Fruit fly (Drosophila melanogaster) whole organism, adult: ENCODE measurements around the gene CG8677.

ENCODE experiments used
- CG11617 ChIP-seq: fragments of 200-800 bp; sonication (Bioruptor generic); optimal IDR thresholded peaks from 2 replicates; lab custom pipeline; 2017; ENCODE audit warnings: mild to moderate bottlenecking, missing biosample characterization, missing genetic modification reagents, missing genetic modification characterization
- CG12768 ChIP-seq: fragments of 200-800 bp; sonication (Bioruptor generic); optimal IDR thresholded peaks from 2 replicates; lab custom pipeline; 2017; ENCODE audit warnings: missing biosample characterization, missing genetic modification characterization, mild to moderate bottlenecking, moderate library complexity, missing genetic modification reagents
- CG14711 ChIP-seq: fragments of 200-800 bp; sonication (Bioruptor generic); optimal IDR thresholded peaks from 2 replicates; lab custom pipeline; 2018; ENCODE audit warnings: missing biosample characterization, mild to moderate bottlenecking, missing genetic modification characterization, moderate library complexity
- CG1620 ChIP-seq: fragments of 200-800 bp; sonication (Bioruptor generic); optimal IDR thresholded peaks from 2 replicates; lab custom pipeline; 2016; ENCODE audit warnings: missing biosample characterization, missing genetic modification characterization
- CG33017 ChIP-seq: fragments of 200-800 bp; sonication (Bioruptor generic); optimal IDR thresholded peaks from 2 replicates; lab custom pipeline; 2018; ENCODE audit warnings: missing biosample characterization, mild to moderate bottlenecking, missing genetic modification characterization, moderate library complexity
- CG5204 ChIP-seq: fragments of 200-800 bp; sonication (Bioruptor generic); optimal IDR thresholded peaks from 2 replicates; lab custom pipeline; 2016; ENCODE audit warnings: missing biosample characterization, missing genetic modification characterization
- CG7045 ChIP-seq: fragments of 200-800 bp; sonication (Bioruptor generic); optimal IDR thresholded peaks from 2 replicates; lab custom pipeline; 2017; ENCODE audit warnings: missing biosample characterization, mild to moderate bottlenecking, missing genetic modification characterization
- CG7101 ChIP-seq: fragments of 200-800 bp; sonication (Bioruptor generic); optimal IDR thresholded peaks from 2 replicates; lab custom pipeline; 2018; ENCODE audit warnings: missing biosample characterization, mild to moderate bottlenecking, missing genetic modification characterization, moderate library complexity
- Clk ChIP-seq: fragments of 200-800 bp; sonication (Bioruptor generic); optimal IDR thresholded peaks from 2 replicates; lab custom pipeline; 2017; ENCODE audit warnings: missing biosample characterization, missing genetic modification characterization
- Crg-1 ChIP-seq: fragments of 200-800 bp; sonication (Bioruptor generic); optimal IDR thresholded peaks from 2 replicates; lab custom pipeline; 2016; ENCODE audit warnings: missing biosample characterization, missing genetic modification characterization
- Hr96 ChIP-seq: fragments of 200-800 bp; sonication (Bioruptor generic); optimal IDR thresholded peaks from 2 replicates; lab custom pipeline; 2016; ENCODE audit warnings: missing biosample characterization, missing genetic modification characterization
- Mnt ChIP-seq: fragments of 200-800 bp; sonication (Bioruptor generic); optimal IDR thresholded peaks from 2 replicates; lab custom pipeline; 2016; ENCODE audit warnings: missing biosample characterization, mild to moderate bottlenecking, missing genetic modification characterization
- bab1 ChIP-seq: fragments of 200-800 bp; sonication (Bioruptor generic); optimal IDR thresholded peaks from 3 replicates; lab custom pipeline; 2019; ENCODE audit warnings: missing biosample characterization, mild to moderate bottlenecking, missing genetic modification characterization, moderate library complexity
- cic ChIP-seq: fragments of 200-800 bp; sonication (Bioruptor generic); optimal IDR thresholded peaks from 2 replicates; lab custom pipeline; 2017; ENCODE audit warnings: missing biosample characterization, mild to moderate bottlenecking, missing genetic modification characterization, moderate library complexity
- cnc ChIP-seq, 2 experiments: fragments of >200 bp; optimal IDR thresholded peaks; 2 replicates each; lab custom pipeline; 2017
- kay ChIP-seq: fragments of 200-800 bp; sonication (Bioruptor generic); peaks from one replicate; lab custom pipeline; 2016; ENCODE audit warnings: missing biosample characterization, missing genetic modification characterization, borderline replicate concordance
- ovo ChIP-seq: fragments of 200-800 bp; sonication (Bioruptor generic); optimal IDR thresholded peaks from 2 replicates; lab custom pipeline; 2016; ENCODE audit warnings: missing biosample characterization, missing genetic modification characterization
- pad ChIP-seq: fragments of 200-800 bp; sonication (Bioruptor generic); optimal IDR thresholded peaks from 3 replicates; lab custom pipeline; 2017; ENCODE audit warnings: missing biosample characterization, missing genetic modification characterization, mild to moderate bottlenecking, moderate library complexity, missing genetic modification reagents
- tj ChIP-seq: fragments of 200-800 bp; sonication (Bioruptor generic); optimal IDR thresholded peaks from 3 replicates; lab custom pipeline; 2017; ENCODE audit warnings: missing biosample characterization, mild to moderate bottlenecking, missing genetic modification characterization, moderate library complexity
- toe ChIP-seq: fragments of 200-800 bp; sonication (Bioruptor generic); optimal IDR thresholded peaks from 2 replicates; lab custom pipeline; 2016; ENCODE audit warnings: missing biosample characterization, missing genetic modification characterization

CG8677 gene

DNA sequence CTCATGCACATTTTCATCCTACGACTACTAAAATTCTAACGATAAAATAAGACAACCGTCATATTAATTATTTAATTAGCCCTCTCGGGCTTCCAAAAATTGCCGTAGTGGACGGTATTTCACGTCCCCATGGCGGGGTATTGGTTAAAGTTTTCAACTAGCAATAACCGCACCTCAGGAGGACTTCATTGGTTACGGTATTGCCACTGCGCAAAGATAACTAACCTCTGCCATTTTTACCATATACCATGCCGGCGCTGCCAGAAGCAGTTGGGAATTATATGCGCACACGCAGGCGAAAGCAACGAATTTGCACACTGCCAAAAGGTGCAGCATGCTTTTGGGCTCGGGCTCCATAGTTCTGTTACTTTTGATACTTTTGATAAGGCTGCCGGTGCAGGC, 6.2 kb upstream of the CG8677 start:
- TF ChIP-seq CG11617 = no peak
- TF ChIP-seq kay (GFP tag; lab: Kevin White, UChicago) = no peak
- no peak for TF ChIP-seq CG12768
- no peak for TF ChIP-seq CG5204 (GFP tag; lab: Kevin White, UChicago)
- no peak for TF ChIP-seq CG7045 (GFP tag; lab: Kevin White, UChicago)
- peak; percentile 37 for TF ChIP-seq Crg-1
- peak; percentile 66 for TF ChIP-seq tj (GFP tag; lab: Kevin White, UChicago)
- peak; percentile 25 for TF ChIP-seq CG14711 (tag; lab: Kevin White, UChicago)
- no peak for TF ChIP-seq CG33017 (tag; lab: Kevin White, UChicago)
- peak; percentile 64 for TF ChIP-seq pad (GFP tag; lab: Kevin White, UChicago)
- TF ChIP-seq CG7101 = peak; percentile 30
- peak; percentile 55 for TF ChIP-seq Mnt
- TF ChIP-seq bab1 (GFP tag; lab: Kevin White, UChicago) = peak; percentile 57
- TF ChIP-seq cic = peak; percentile 3
- TF ChIP-seq cnc (optimal IDR thresholded peaks at IDR 0.05; lab: Kevin White, UChicago) = no peak
- TF ChIP-seq Clk (GFP tag; lab: Kevin White, UChicago) = no peak
- peak; percentile 57 for TF ChIP-seq CG1620
- peak; percentile 69 for TF ChIP-seq Hr96 (GFP tag; lab: Kevin White, UChicago)
- peak; percentile 9 for TF ChIP-seq ovo (GFP tag; lab: Kevin White, UChicago)
- TF ChIP-seq toe (GFP tag; lab: Kevin White, UChicago) = no peak

dm6 chr2L:21218240-21218911, 2.7 kb upstream of the CG8677 start, which contains the start of gene CG8679:
Gene CG8679, minus strand, starts transcription at chr2L:21218544.
- TF ChIP-seq bab1 (GFP tag; lab: Kevin White, UChicago) = peak; percentile 27
- TF ChIP-seq cic = peak; percentile 69
- TF ChIP-seq Mnt = peak; percentile 69
- TF ChIP-seq Hr96 (GFP tag; lab: Kevin White, UChicago) = no peak
- peak; percentile 6 for TF ChIP-seq CG12768
- TF ChIP-seq CG5204 (GFP tag; lab: Kevin White, UChicago) = no peak

- TF ChIP-seq cic (peak; percentile 15), Clk (GFP tag; lab: Kevin White, UChicago) (no peak), kay (GFP tag; lab: Kevin White, UChicago) (peak; percentile 22), Mnt (peak; percentile 34), tj (GFP tag; lab: Kevin White, UChicago) (peak; percentile 95)
These were observed 2.2 kb upstream of the CG8677 start for dm6 chr2L:21218912-21219246.

DNA sequence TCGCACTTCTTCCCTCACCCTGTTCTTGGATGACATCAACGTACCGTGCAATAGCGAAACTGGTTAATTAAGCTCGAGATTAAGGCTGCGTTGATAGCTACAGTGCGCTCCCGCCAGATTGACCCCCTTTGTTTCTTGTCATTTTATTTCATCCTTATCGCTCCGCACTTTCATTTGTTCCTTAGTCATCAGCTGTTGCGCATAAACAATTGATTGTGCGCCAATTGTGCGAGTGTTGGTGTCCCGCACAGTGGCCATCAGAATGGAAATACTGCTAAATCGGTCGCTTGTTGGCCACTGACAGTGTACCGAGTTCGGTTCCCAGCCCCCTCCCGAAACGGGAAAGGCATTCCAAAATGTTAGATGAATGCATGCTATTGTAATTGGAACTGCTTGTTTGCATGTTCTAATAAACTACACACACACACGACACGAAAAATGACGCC, 1.4 kb upstream of the CG8677 start:
- TF ChIP-seq tj (GFP tag; lab: Kevin White, UChicago) (peak; percentile 55), CG7045 (GFP tag; lab: Kevin White, UChicago) (peak; percentile 9), ovo (GFP tag; lab: Kevin White, UChicago) (peak; percentile 25), CG12768 (peak; percentile 47), kay (GFP tag; lab: Kevin White, UChicago) (peak; percentile 30), cic (peak; percentile 20), bab1 (GFP tag; lab: Kevin White, UChicago) (peak; percentile 30), CG7101 (no peak), CG33017 (tag; lab: Kevin White, UChicago) (no peak), toe (GFP tag; lab: Kevin White, UChicago) (no peak)

- TF ChIP-seq ovo (GFP tag; lab: Kevin White, UChicago) (peak; percentile 84), cic (no peak), pad (GFP tag; lab: Kevin White, UChicago) (peak; percentile 53)
These were observed 716 bp upstream of the CG8677 start, which contains the start of gene Atg18b for dm6 chr2L:21220396-21220795. Gene Atg18b, minus strand, starts transcription at chr2L:21220572.

- TF ChIP-seq CG14711 (tag; lab: Kevin White, UChicago) (no peak), CG33017 (tag; lab: Kevin White, UChicago) (no peak), bab1 (GFP tag; lab: Kevin White, UChicago) (no peak), Mnt (no peak), CG7101 (no peak), kay (GFP tag; lab: Kevin White, UChicago) (no peak), Hr96 (GFP tag; lab: Kevin White, UChicago) (no peak), tj (GFP tag; lab: Kevin White, UChicago) (no peak), cnc (optimal IDR thresholded peaks at IDR 0.05; lab: Kevin White, UChicago) (no peak), CG5204 (GFP tag; lab: Kevin White, UChicago) (no peak), CG12768 (no peak), ovo (GFP tag; lab: Kevin White, UChicago) (no peak)
These were observed 666 bp downstream of the CG8677 start for dm6 chr2L:21221778-21222177.

DNA sequence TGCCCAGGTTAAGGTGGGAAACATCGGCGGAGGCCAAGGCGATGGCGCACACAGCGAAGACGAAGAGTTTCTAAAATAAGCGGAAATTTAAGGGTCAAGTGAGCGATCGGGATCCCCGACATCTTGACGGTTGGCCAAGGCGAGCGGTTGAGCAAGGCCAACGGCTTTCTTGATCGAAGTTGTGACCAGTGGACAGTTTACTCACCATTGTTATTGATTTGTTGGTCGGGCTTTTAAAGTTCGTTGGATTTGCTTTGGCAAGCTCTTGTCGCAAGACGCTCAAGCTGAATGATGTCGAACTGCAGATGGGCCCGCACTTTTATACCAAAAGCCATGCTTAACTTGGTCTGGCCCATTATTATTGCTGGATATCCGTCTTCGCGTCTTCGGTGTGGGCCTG, 12.3 kb downstream of the CG8677 start:
- TF ChIP-seq CG7101 (no peak), Clk (GFP tag; lab: Kevin White, UChicago) (no peak), ovo (GFP tag; lab: Kevin White, UChicago) (no peak), Hr96 (GFP tag; lab: Kevin White, UChicago) (no peak), CG12768 (no peak), Crg-1 (no peak), CG5204 (GFP tag; lab: Kevin White, UChicago) (no peak), Mnt (no peak), pad (GFP tag; lab: Kevin White, UChicago) (no peak), kay (GFP tag; lab: Kevin White, UChicago) (no peak), bab1 (GFP tag; lab: Kevin White, UChicago) (no peak), cic (no peak)
